Fruit fly (Drosophila melanogaster) whole organism, embryonic: ENCODE data around the gene Faa.

Experiments used
- ATbp ChIP-seq: fragments of 200-800 bp; sonication (Bioruptor generic); optimal IDR thresholded peaks from 2 replicates; lab custom pipeline; 2017; ENCODE audit warnings: missing biosample characterization, mild to moderate bottlenecking, missing genetic modification characterization, missing genetic modification reagents
- CG12219 ChIP-seq: fragments of 200-800 bp; sonication (Bioruptor generic); optimal IDR thresholded peaks from 3 replicates; lab custom pipeline; 2018; ENCODE audit warnings: missing biosample characterization, mild to moderate bottlenecking, missing genetic modification characterization
- CG12299 ChIP-seq: fragments of 200-800 bp; sonication (Bioruptor generic); optimal IDR thresholded peaks from 2 replicates; lab custom pipeline; 2018; ENCODE audit warnings: missing biosample characterization, mild to moderate bottlenecking, missing genetic modification characterization
- CG12659 ChIP-seq: fragments of 200-800 bp; sonication (Bioruptor generic); optimal IDR thresholded peaks from 3 replicates; lab custom pipeline; 2017; ENCODE audit warnings: mild to moderate bottlenecking, missing biosample characterization, missing genetic modification reagents, missing genetic modification characterization
- CG15073 ChIP-seq: fragments of 200-800 bp; sonication (Bioruptor generic); optimal IDR thresholded peaks from 2 replicates; lab custom pipeline; 2016; ENCODE audit warnings: missing biosample characterization, missing genetic modification characterization
- CG17361 ChIP-seq: fragments of 200-800 bp; sonication (Bioruptor generic); IDR thresholded peaks from 3 replicates; pipeline ENCODE4 v1.3.6; 2022; ENCODE audit warnings: missing biosample characterization, missing genetic modification characterization
- CG17612 ChIP-seq: fragments of 200-800 bp; sonication (Bioruptor generic); IDR thresholded peaks from 2 replicates; pipeline ENCODE4 v1.3.6; 2022; ENCODE audit warnings: missing biosample characterization, missing genetic modification characterization
- CG30020 ChIP-seq: fragments of 200-800 bp; optimal IDR thresholded peaks from 2 replicates; lab custom pipeline; 2019; ENCODE audit warnings: missing biosample characterization, mild to moderate bottlenecking, missing genetic modification characterization, moderate library complexity
- CG30403 ChIP-seq: fragments of 200-800 bp; sonication (Bioruptor generic); optimal IDR thresholded peaks from 3 replicates; lab custom pipeline; 2016; ENCODE audit warnings: missing biosample characterization, missing genetic modification characterization
- CG3065 ChIP-seq: fragments of 200-800 bp; sonication (Bioruptor generic); optimal IDR thresholded peaks from 2 replicates; lab custom pipeline; 2016; ENCODE audit warnings: missing biosample characterization, missing genetic modification characterization
- CG3163 ChIP-seq: fragments of 200-800 bp; sonication (Bioruptor generic); optimal IDR thresholded peaks from 3 replicates; lab custom pipeline; 2016; ENCODE audit warnings: missing biosample characterization, missing genetic modification characterization
- CG33557 ChIP-seq: fragments of 200-800 bp; sonication (Bioruptor generic); optimal IDR thresholded peaks from 2 replicates; lab custom pipeline; 2019; ENCODE audit warnings: missing biosample characterization, mild to moderate bottlenecking, missing genetic modification characterization, moderate library complexity
- CG34376 ChIP-seq: fragments of 200-800 bp; sonication (Bioruptor generic); optimal IDR thresholded peaks from 2 replicates; lab custom pipeline; 2018; ENCODE audit warnings: missing biosample characterization, mild to moderate bottlenecking, missing genetic modification characterization
- CG6175 ChIP-seq: fragments of 200-800 bp; sonication (Bioruptor generic); IDR thresholded peaks from 3 replicates; pipeline ENCODE4 v1.3.6; 2022; ENCODE audit warnings: missing biosample characterization, missing genetic modification characterization
- CG6272 ChIP-seq: fragments of 200-800 bp; sonication (Bioruptor generic); IDR thresholded peaks from 2 replicates; pipeline ENCODE4 v1.3.6; 2022; ENCODE audit warnings: missing biosample characterization, missing genetic modification characterization
- CG7357 ChIP-seq: fragments of 200-800 bp; sonication (Bioruptor generic); IDR thresholded peaks from 3 replicates; pipeline ENCODE4 v1.3.6; 2022; ENCODE audit warnings: missing biosample characterization, missing genetic modification characterization
- CG7987 ChIP-seq: fragments of 200-800 bp; sonication (Bioruptor generic); optimal IDR thresholded peaks from 2 replicates; lab custom pipeline; 2018; ENCODE audit warnings: missing biosample characterization, mild to moderate bottlenecking, missing genetic modification characterization, moderate library complexity
- CG8765 ChIP-seq: fragments of 200-800 bp; sonication (Bioruptor generic); IDR thresholded peaks from 2 replicates; pipeline ENCODE4 v1.3.6; 2022; ENCODE audit warnings: missing biosample characterization, missing genetic modification characterization
- CG9932 ChIP-seq: fragments of 200-800 bp; sonication (Bioruptor generic); IDR thresholded peaks from 2 replicates; pipeline ENCODE4 v1.3.6; 2022; ENCODE audit warnings: missing biosample characterization, missing genetic modification characterization
- Chrac-16 ChIP-seq: fragments of 200-800 bp; sonication (Bioruptor generic); optimal IDR thresholded peaks from 3 replicates; lab custom pipeline; 2016; ENCODE audit warnings: missing biosample characterization, missing genetic modification characterization
- D ChIP-seq, 2 experiments: fragments of 200-800 bp in 1 of 2; fragments of >200 bp in 1 of 2; sonication (Bioruptor generic) in 1 of 2; optimal IDR thresholded peaks; 2 replicates in 1 of 2; 3 replicates in 1 of 2; lab custom pipeline; 2017; ENCODE audit warnings: mild to moderate bottlenecking in 1 of 2, missing biosample characterization in 1 of 2, missing genetic modification characterization in 1 of 2, missing genetic modification reagents in 1 of 2
- D19B ChIP-seq: fragments of 200-800 bp; sonication (Bioruptor generic); optimal IDR thresholded peaks from 2 replicates; lab custom pipeline; 2017; ENCODE audit warnings: missing biosample characterization, mild to moderate bottlenecking, missing genetic modification characterization
- Dad ChIP-seq: fragments of 200-800 bp; sonication (Bioruptor generic); optimal IDR thresholded peaks from 3 replicates; lab custom pipeline; 2016; ENCODE audit warnings: missing biosample characterization, missing genetic modification characterization
- Fer3 ChIP-seq: fragments of 200-800 bp; sonication (Bioruptor generic); optimal IDR thresholded peaks from 2 replicates; lab custom pipeline; 2018; ENCODE audit warnings: missing biosample characterization, mild to moderate bottlenecking, missing genetic modification characterization, moderate library complexity
- Kr ChIP-seq: fragments of 200-800 bp; sonication (Bioruptor generic); optimal IDR thresholded peaks from 2 replicates; lab custom pipeline; 2017; ENCODE audit warnings: missing biosample characterization, mild to moderate bottlenecking, missing genetic modification characterization
- Lhr ChIP-seq: fragments of 200-800 bp; sonication (Bioruptor generic); optimal IDR thresholded peaks from 3 replicates; lab custom pipeline; 2017; ENCODE audit warnings: mild to moderate bottlenecking, missing biosample characterization, missing genetic modification reagents, missing genetic modification characterization
- MTF-1 ChIP-seq: fragments of 200-800 bp; sonication (Bioruptor generic); optimal IDR thresholded peaks from 2 replicates; lab custom pipeline; 2018; ENCODE audit warnings: missing biosample characterization, mild to moderate bottlenecking, missing genetic modification characterization, borderline replicate concordance
- Mad ChIP-seq: fragments of 200-800 bp; sonication (Bioruptor generic); optimal IDR thresholded peaks from 2 replicates; lab custom pipeline; 2016; ENCODE audit warnings: missing biosample characterization, missing genetic modification characterization
- Nf-YC ChIP-seq: fragments of 200-800 bp; optimal IDR thresholded peaks from 3 replicates; lab custom pipeline; 2019; ENCODE audit warnings: missing biosample characterization, mild to moderate bottlenecking, missing genetic modification characterization, moderate library complexity
- Rfx ChIP-seq: fragments of 200-800 bp; sonication (Bioruptor generic); IDR thresholded peaks from 2 replicates; pipeline ENCODE4 v1.3.6; 2022; ENCODE audit warnings: missing biosample characterization, missing genetic modification characterization
- Sox102F ChIP-seq: fragments of 200-800 bp; sonication (Bioruptor generic); optimal IDR thresholded peaks from 2 replicates; lab custom pipeline; 2018; ENCODE audit warnings: missing biosample characterization, mild to moderate bottlenecking, missing genetic modification characterization, moderate library complexity
- az2 ChIP-seq: fragments of 200-800 bp; sonication (Bioruptor generic); optimal IDR thresholded peaks from 3 replicates; lab custom pipeline; 2016; ENCODE audit warnings: missing biosample characterization, missing genetic modification characterization
- cas ChIP-seq: fragments of 200-800 bp; sonication (Bioruptor generic); IDR thresholded peaks from 2 replicates; pipeline ENCODE4 v1.3.6; 2022; ENCODE audit warnings: missing biosample characterization, missing genetic modification characterization
- da ChIP-seq: fragments of 200-800 bp; sonication (Bioruptor generic); optimal IDR thresholded peaks from 2 replicates; lab custom pipeline; 2016; ENCODE audit warnings: missing biosample characterization, missing genetic modification characterization
- fd3F ChIP-seq: fragments of 200-800 bp; sonication (Bioruptor generic); optimal IDR thresholded peaks from 2 replicates; lab custom pipeline; 2018; ENCODE audit warnings: missing biosample characterization, mild to moderate bottlenecking, missing genetic modification characterization, moderate library complexity
- gro ChIP-seq: fragments of 200-800 bp; sonication (Bioruptor generic); optimal IDR thresholded peaks from 2 replicates; lab custom pipeline; 2016; ENCODE audit warnings: missing biosample characterization, missing genetic modification characterization
- jing ChIP-seq: fragments of 200-800 bp; sonication (Bioruptor generic); optimal IDR thresholded peaks from 2 replicates; lab custom pipeline; 2018; ENCODE audit warnings: missing biosample characterization, mild to moderate bottlenecking, missing genetic modification characterization
- kay ChIP-seq: fragments of 200-800 bp; sonication (Bioruptor generic); optimal IDR thresholded peaks from 2 replicates; lab custom pipeline; 2016; ENCODE audit warnings: missing biosample characterization, missing genetic modification characterization
- nerfin-2 ChIP-seq: fragments of 200-800 bp; sonication (Bioruptor generic); IDR thresholded peaks from 2 replicates; pipeline ENCODE4 v1.3.6; 2022; ENCODE audit warnings: missing biosample characterization, missing genetic modification characterization; ENCODE audit not compliant: partially characterized antibody
- nmo ChIP-seq: fragments of 200-800 bp; sonication (Bioruptor generic); optimal IDR thresholded peaks from 2 replicates; lab custom pipeline; 2018; ENCODE audit warnings: missing biosample characterization, mild to moderate bottlenecking, missing genetic modification characterization, moderate library complexity
- pita ChIP-seq: fragments of 200-800 bp; sonication (Bioruptor generic); optimal IDR thresholded peaks from 2 replicates; lab custom pipeline; 2017; ENCODE audit warnings: missing biosample characterization, mild to moderate bottlenecking, missing genetic modification characterization
- psq ChIP-seq: fragments of 200-800 bp; sonication (Bioruptor generic); optimal IDR thresholded peaks from 2 replicates; lab custom pipeline; 2017; ENCODE audit warnings: missing biosample characterization, missing genetic modification characterization
- ranshi ChIP-seq: fragments of 200-800 bp; sonication (Bioruptor generic); IDR thresholded peaks from 2 replicates; pipeline ENCODE4 v1.3.6; 2022; ENCODE audit warnings: missing biosample characterization, missing genetic modification characterization
- run ChIP-seq: fragments of 200-800 bp; sonication (Bioruptor generic); optimal IDR thresholded peaks from 3 replicates; lab custom pipeline; 2018; ENCODE audit warnings: missing biosample characterization, mild to moderate bottlenecking, missing genetic modification characterization
- schlank ChIP-seq: fragments of 200-800 bp; sonication (Bioruptor generic); optimal IDR thresholded peaks from 2 replicates; lab custom pipeline; 2018; ENCODE audit warnings: missing biosample characterization, mild to moderate bottlenecking, missing genetic modification characterization
- slbo ChIP-seq: fragments of 200-800 bp; sonication (Bioruptor generic); IDR thresholded peaks from 2 replicates; pipeline ENCODE4 v1.3.6; 2022; ENCODE audit warnings: missing biosample characterization, missing genetic modification characterization
- sr ChIP-seq: fragments of 200-800 bp; sonication (Bioruptor generic); IDR thresholded peaks from 3 replicates; pipeline ENCODE4 v1.3.6; 2022; ENCODE audit warnings: missing biosample characterization, missing genetic modification characterization
- tup ChIP-seq: fragments of 200-800 bp; sonication (Bioruptor generic); optimal IDR thresholded peaks from 2 replicates; lab custom pipeline; 2016; ENCODE audit warnings: missing biosample characterization, mild to moderate bottlenecking, missing genetic modification characterization, moderate library complexity

Gene Faa

dm6 chr3L:4103258-4104247, 29.8 kb upstream of the Faa start, which contains the start of gene Fit1 (continued):
- no peak for TF ChIP-seq CG6272
- TF ChIP-seq CG7357 (GFP tag; lab: Robert Waterston, UW), result 0 out of 3 replicates have a peak, but pooled peaks have one; percentile 18
- TF ChIP-seq CG17361 (GFP tag; lab: Robert Waterston, UW), result no peak
- TF ChIP-seq MTF-1 (GFP tag; lab: Kevin White, UChicago), result no peak
- no peak for TF ChIP-seq az2 (GFP tag; lab: Kevin White, UChicago)
- TF ChIP-seq run, result no peak
- TF ChIP-seq schlank (tag; lab: Kevin White, UChicago), result no peak
- TF ChIP-seq CG30020, result peak; percentile 12
- no peak for TF ChIP-seq tup
- TF ChIP-seq Chrac-16 (GFP tag; lab: Kevin White, UChicago), result no peak
- no peak for TF ChIP-seq gro (GFP tag; lab: Kevin White, UChicago)
- TF ChIP-seq CG3065, result no peak
- no peak for TF ChIP-seq CG12659 (GFP tag; lab: Kevin White, UChicago)
- no peak for TF ChIP-seq Nf-YC (tag; lab: Kevin White, UChicago)
- TF ChIP-seq CG30403, result no peak
- TF ChIP-seq Lhr (GFP tag; lab: Kevin White, UChicago), result no peak
- no peak for TF ChIP-seq CG8765 (GFP tag; lab: Robert Waterston, UW)
- no peak for TF ChIP-seq ATbp (GFP tag; lab: Kevin White, UChicago)
- TF ChIP-seq CG33557 (GFP tag; lab: Kevin White, UChicago), result no peak
- no peak for TF ChIP-seq ranshi
- no peak for TF ChIP-seq nmo (GFP tag; lab: Kevin White, UChicago)
- TF ChIP-seq Fer3 (tag; lab: Kevin White, UChicago), result no peak
- TF ChIP-seq CG34376, result peak; percentile 95
- no peak for TF ChIP-seq CG12219 (GFP tag; lab: Kevin White, UChicago)
- TF ChIP-seq Rfx (GFP tag; lab: Robert Waterston, UW), result no peak
- no peak for TF ChIP-seq CG9932
- no peak for TF ChIP-seq Mad (GFP tag; lab: Kevin White, UChicago)
- no peak for TF ChIP-seq kay
- TF ChIP-seq CG17612 (GFP tag; lab: Robert Waterston, UW), result no peak
- no peak for TF ChIP-seq CG15073 (GFP tag; lab: Kevin White, UChicago)
- peak; percentile 4 for TF ChIP-seq CG12299 (tag; lab: Kevin White, UChicago)
- no peak for TF ChIP-seq Dad (GFP tag; lab: Kevin White, UChicago)
- TF ChIP-seq D19B (GFP tag; lab: Kevin White, UChicago), result no peak
- peak; percentile 69; the same call in 1 of the 3 replicates for TF ChIP-seq CG6175 (GFP tag; lab: Robert Waterston, UW)
- no peak for TF ChIP-seq sr (GFP tag; lab: Robert Waterston, UW)
- TF ChIP-seq psq (GFP tag; lab: Kevin White, UChicago), result no peak
- TF ChIP-seq slbo (GFP tag; lab: Robert Waterston, UW), result no peak
- TF ChIP-seq D (optimal IDR thresholded peaks at IDR 0.05; lab: Kevin White, UChicago), result no peak
- no peak for TF ChIP-seq D (GFP tag; optimal IDR thresholded peaks at IDR 0.05; lab: Kevin White, UChicago)
- TF ChIP-seq CG7987 (GFP tag; lab: Kevin White, UChicago), result peak; percentile 23
- TF ChIP-seq Kr (GFP tag; lab: Kevin White, UChicago), result no peak
- no peak for TF ChIP-seq nerfin-2 (GFP tag; lab: Robert Waterston, UW)
- no peak for TF ChIP-seq da (GFP tag; lab: Kevin White, UChicago)
- TF ChIP-seq fd3F (GFP tag; lab: Kevin White, UChicago), result no peak
- no peak for TF ChIP-seq CG3163 (GFP tag; lab: Kevin White, UChicago)
- no peak for TF ChIP-seq pita
- no peak for TF ChIP-seq cas (GFP tag; lab: Robert Waterston, UW)
- no peak for TF ChIP-seq Sox102F (GFP tag; lab: Kevin White, UChicago)
- no peak for TF ChIP-seq jing (GFP tag; lab: Kevin White, UChicago)
